Fruit fly (Drosophila melanogaster) whole organism, pupa: Measurements from ENCODE around the gene CG15143.
A peak's percentile ranks its signal among the peaks of the same experiment; 100 is the strongest.

Experiments used
- CG10348 ChIP-seq: fragments of 200-800 bp; sonication (Bioruptor generic); IDR thresholded peaks from 2 replicates; pipeline ENCODE4 v1.3.6; 2022; ENCODE audit warnings: missing biosample characterization, missing genetic modification characterization
- CG12605 ChIP-seq: fragments of 200-800 bp; sonication (Bioruptor generic); IDR thresholded peaks from 2 replicates; pipeline ENCODE4 v1.3.6; 2022; ENCODE audit warnings: missing biosample characterization, missing genetic modification characterization
- CG13204 ChIP-seq: fragments of 200-800 bp; sonication (Bioruptor generic); optimal IDR thresholded peaks from 2 replicates; lab custom pipeline; 2018; ENCODE audit warnings: missing biosample characterization, mild to moderate bottlenecking, missing genetic modification characterization, moderate library complexity
- CG14655 ChIP-seq: fragments of 200-800 bp; sonication (Bioruptor generic); optimal IDR thresholded peaks from 3 replicates; lab custom pipeline; 2017; ENCODE audit warnings: mild to moderate bottlenecking, missing biosample characterization, missing genetic modification reagents, missing genetic modification characterization
- CG15710 ChIP-seq: fragments of 200-800 bp; sonication (Bioruptor generic); optimal IDR thresholded peaks from 2 replicates; lab custom pipeline; 2018; ENCODE audit warnings: missing biosample characterization, mild to moderate bottlenecking, missing genetic modification characterization, moderate library complexity
- CG17806 ChIP-seq: fragments of 200-800 bp; sonication (Bioruptor generic); optimal IDR thresholded peaks from 2 replicates; lab custom pipeline; 2018; ENCODE audit warnings: missing biosample characterization, mild to moderate bottlenecking, missing genetic modification characterization, moderate library complexity
- CG32121 ChIP-seq: fragments of 200-800 bp; sonication (Bioruptor generic); IDR thresholded peaks from 2 replicates; pipeline ENCODE4 v1.3.6; 2022; ENCODE audit warnings: missing biosample characterization, missing genetic modification characterization
- CG34367 ChIP-seq: fragments of 200-800 bp; sonication (Bioruptor generic); optimal IDR thresholded peaks from 2 replicates; lab custom pipeline; 2018; ENCODE audit warnings: missing biosample characterization, mild to moderate bottlenecking, missing genetic modification characterization
- CG4496 ChIP-seq: fragments of 200-800 bp; sonication (Bioruptor generic); IDR thresholded peaks from 3 replicates; pipeline ENCODE4 v1.3.6; 2022; ENCODE audit warnings: missing biosample characterization, missing genetic modification characterization
- CG8159 ChIP-seq: fragments of 200-800 bp; sonication (Bioruptor generic); optimal IDR thresholded peaks from 3 replicates; lab custom pipeline; 2018; ENCODE audit warnings: missing biosample characterization, mild to moderate bottlenecking, missing genetic modification characterization, moderate library complexity
- CG8301 ChIP-seq: fragments of 200-800 bp; sonication (Bioruptor generic); optimal IDR thresholded peaks from 2 replicates; lab custom pipeline; 2018; ENCODE audit warnings: missing biosample characterization, mild to moderate bottlenecking, missing genetic modification characterization
- CG9948 ChIP-seq: fragments of 200-800 bp; sonication (Bioruptor generic); optimal IDR thresholded peaks from 2 replicates; lab custom pipeline; 2018; ENCODE audit warnings: missing biosample characterization, mild to moderate bottlenecking, missing genetic modification characterization, moderate library complexity
- D1 ChIP-seq: fragments of 200-800 bp; sonication (Bioruptor generic); optimal IDR thresholded peaks from 2 replicates; lab custom pipeline; 2018; ENCODE audit warnings: missing biosample characterization, mild to moderate bottlenecking, missing genetic modification characterization, moderate library complexity
- EcR ChIP-seq: fragments of 200-800 bp; sonication (Bioruptor generic); optimal IDR thresholded peaks from 3 replicates; lab custom pipeline; 2019; ENCODE audit warnings: missing biosample characterization, missing genetic modification characterization, mild to moderate bottlenecking, moderate library complexity, missing genetic modification reagents
- Ets98B ChIP-seq: fragments of 200-800 bp; sonication (Bioruptor generic); IDR thresholded peaks from 2 replicates; pipeline ENCODE4 v1.3.6; 2022; ENCODE audit warnings: missing biosample characterization, missing genetic modification characterization
- Pif1A ChIP-seq: fragments of 200-800 bp; sonication (Bioruptor generic); optimal IDR thresholded peaks from 3 replicates; lab custom pipeline; 2016; ENCODE audit warnings: missing biosample characterization, missing genetic modification characterization
- Pif1B ChIP-seq: fragments of 200-800 bp; sonication (Bioruptor generic); optimal IDR thresholded peaks from 3 replicates; lab custom pipeline; 2016; ENCODE audit warnings: missing biosample characterization, missing genetic modification characterization
- Snoo ChIP-seq: fragments of 200-800 bp; sonication (Bioruptor generic); optimal IDR thresholded peaks from 3 replicates; lab custom pipeline; 2017; ENCODE audit warnings: missing biosample characterization, mild to moderate bottlenecking, missing genetic modification characterization, inconsistent platforms
- fd96Ca ChIP-seq: fragments of 200-800 bp; sonication (Bioruptor generic); IDR thresholded peaks from 3 replicates; pipeline ENCODE4 v1.3.6; 2022; ENCODE audit warnings: missing biosample characterization, missing genetic modification characterization
- gl ChIP-seq: fragments of 200-800 bp; sonication (Bioruptor generic); optimal IDR thresholded peaks from 2 replicates; lab custom pipeline; 2018; ENCODE audit warnings: missing biosample characterization, mild to moderate bottlenecking, missing genetic modification characterization
- rn ChIP-seq: fragments of 200-800 bp; sonication (Bioruptor generic); IDR thresholded peaks from 2 replicates; pipeline ENCODE4 v1.3.6; 2022; ENCODE audit warnings: missing biosample characterization, missing genetic modification characterization

Gene CG15143

dm6 chr2L:17524449-17524848, at the start of gene CG15143:
Gene CG15143 (minus strand): TSS chr2L:17524549.
- TF ChIP-seq CG8301 (tag; lab: Kevin White, UChicago) (no peak), CG15710 (tag; lab: Kevin White, UChicago) (no peak), CG12605 (GFP tag; lab: Robert Waterston, UW) (no peak), CG13204 (no peak), gl (no peak), CG17806 (tag; lab: Kevin White, UChicago) (no peak), Pif1B (GFP tag; lab: Kevin White, UChicago) (no peak), CG9948 (tag; lab: Kevin White, UChicago) (no peak), EcR (GFP tag; lab: Kevin White, UChicago) (no peak), fd96Ca (no peak), CG32121 (GFP tag; lab: Robert Waterston, UW) (no peak), Snoo (tag; lab: Kevin White, UChicago) (no peak), Pif1A (GFP tag; lab: Kevin White, UChicago) (no peak), CG34367 (tag; lab: Kevin White, UChicago) (no peak), Ets98B (no peak), CG8159 (tag; lab: Kevin White, UChicago) (no peak)
- TF ChIP-seq, all 21 proteins: peak for 0

- TF ChIP-seq D1 (tag; lab: Kevin White, UChicago) = no peak
- peak; percentile 40 for TF ChIP-seq CG8159 (tag; lab: Kevin White, UChicago)
Observed at dm6 chr2L:17573063-17573462, 48.7 kb upstream of the CG15143 start.

DNA sequence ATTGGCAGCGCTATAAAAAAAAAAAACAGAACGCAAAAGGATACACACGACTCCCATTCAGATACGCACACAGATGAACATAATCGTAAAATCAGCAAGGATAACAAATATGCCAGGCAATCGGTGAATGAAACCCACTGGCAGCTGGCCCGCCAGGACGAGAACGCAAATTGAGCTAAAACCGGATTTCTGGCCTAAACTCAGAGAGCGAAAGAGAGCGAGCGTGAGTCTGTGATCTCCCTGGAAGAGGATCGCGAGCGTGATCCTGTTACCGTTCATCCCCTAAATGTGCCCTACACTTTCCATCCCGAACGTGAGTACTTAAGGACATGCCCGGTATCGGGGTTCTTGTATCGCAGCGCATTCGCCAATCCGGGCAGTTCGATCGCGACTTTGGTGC, 41.4 kb upstream of the CG15143 start:
- TF ChIP-seq CG34367 (tag; lab: Kevin White, UChicago) (no peak), CG4496 (GFP tag; lab: Robert Waterston, UW) (no peak), CG8159 (tag; lab: Kevin White, UChicago) (no peak)

DNA sequence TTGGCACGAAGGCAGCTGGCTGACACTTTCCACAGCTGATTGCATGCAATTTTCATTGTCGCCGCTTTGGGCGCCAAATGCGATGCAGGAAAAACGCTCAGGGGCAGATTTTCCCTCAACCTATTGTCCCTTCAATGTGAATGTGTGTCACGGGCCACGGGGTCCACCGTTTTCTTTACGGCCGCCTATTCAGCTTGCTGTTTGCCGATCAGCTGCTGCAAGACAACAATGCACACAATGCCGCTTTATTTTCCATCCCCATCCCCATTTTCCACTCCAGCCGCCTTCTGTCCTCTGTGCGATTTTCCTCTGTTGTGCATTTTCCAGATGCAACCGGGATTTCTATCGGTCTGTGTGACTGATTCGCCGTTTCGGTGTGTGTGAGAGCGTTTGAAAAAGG, 40.3 kb upstream of the CG15143 start:
- TF ChIP-seq EcR (GFP tag; lab: Kevin White, UChicago) (no peak), CG15710 (tag; lab: Kevin White, UChicago) (no peak), CG13204 (no peak), Pif1A (GFP tag; lab: Kevin White, UChicago) (no peak), CG4496 (GFP tag; lab: Robert Waterston, UW) (no peak), D1 (tag; lab: Kevin White, UChicago) (no peak), Pif1B (GFP tag; lab: Kevin White, UChicago) (no peak), rn (GFP tag; lab: Robert Waterston, UW) (no peak), Snoo (tag; lab: Kevin White, UChicago) (no peak), CG34367 (tag; lab: Kevin White, UChicago) (no peak), CG8301 (tag; lab: Kevin White, UChicago) (no peak), CG17806 (tag; lab: Kevin White, UChicago) (no peak), gl (no peak), CG8159 (tag; lab: Kevin White, UChicago) (no peak), CG10348 (GFP tag; lab: Robert Waterston, UW) (no peak), Ets98B (no peak), CG12605 (GFP tag; lab: Robert Waterston, UW) (no peak), CG14655 (no peak)

dm6 chr2L:17561914-17562313, 37.6 kb upstream of the CG15143 start:
- TF ChIP-seq Snoo (tag; lab: Kevin White, UChicago) (no peak), Pif1B (GFP tag; lab: Kevin White, UChicago) (no peak), CG17806 (tag; lab: Kevin White, UChicago) (no peak), EcR (GFP tag; lab: Kevin White, UChicago) (no peak), Pif1A (GFP tag; lab: Kevin White, UChicago) (no peak), CG8159 (tag; lab: Kevin White, UChicago) (no peak), gl (no peak), CG12605 (GFP tag; lab: Robert Waterston, UW) (no peak), CG13204 (no peak), CG34367 (tag; lab: Kevin White, UChicago) (no peak), CG15710 (tag; lab: Kevin White, UChicago) (no peak), rn (GFP tag; lab: Robert Waterston, UW) (no peak), CG10348 (GFP tag; lab: Robert Waterston, UW) (no peak), CG9948 (tag; lab: Kevin White, UChicago) (no peak)

dm6 chr2L:17560125-17561019, 36.0 kb upstream of the CG15143 start:
- no peak for TF ChIP-seq D1 (tag; lab: Kevin White, UChicago)
- TF ChIP-seq fd96Ca = no peak
- no peak for TF ChIP-seq CG17806 (tag; lab: Kevin White, UChicago)
